Fruit fly (Drosophila melanogaster): ENCODE data around the gene CG8773.

Gene CG8773

dm6 chr3R:13305318-13305899 lies 10.9 kb downstream of the CG8773 start (continued):
- TF ChIP-seq CG4820 (GFP tag; optimal IDR thresholded peaks at IDR 0.05) (peak; percentile 36), Abd-B (GFP tag; optimal IDR thresholded peaks at IDR 0.05) (peak; percentile 12), CG9727 (GFP tag; optimal IDR thresholded peaks at IDR 0.05) (peak; percentile 57), CG13424 (tag; optimal IDR thresholded peaks at IDR 0.05) (peak; percentile 66), wdn (GFP tag; IDR thresholded peaks at IDR 0.05) (no peak), ind (GFP tag; optimal IDR thresholded peaks at IDR 0.05) (peak; percentile 32), D19B (GFP tag; optimal IDR thresholded peaks at IDR 0.05) (no peak), corto (GFP tag; optimal IDR thresholded peaks at IDR 0.05) (peak; percentile 17), croc (GFP tag; conservative IDR thresholded peaks at IDR 0.05) (peak; percentile 13; the same call in 1 of the 3 replicates), Oli (tag; optimal IDR thresholded peaks at IDR 0.05) (peak; percentile 53), zf30C (GFP tag; optimal IDR thresholded peaks at IDR 0.05) (no peak), CG14710 (tag; optimal IDR thresholded peaks at IDR 0.05) (peak; percentile 87), CG17328 (GFP tag; IDR thresholded peaks at IDR 0.05) (no peak), Gsc (GFP tag; IDR thresholded peaks at IDR 0.05) (no peak), sens (GFP tag) (peak; percentile 83), CG6654 (GFP tag; optimal IDR thresholded peaks at IDR 0.05) (peak; percentile 35), sim (GFP tag; IDR thresholded peaks at IDR 0.05) (no peak), maf-S (GFP tag; optimal IDR thresholded peaks at IDR 0.05) (no peak), Spps (tag; optimal IDR thresholded peaks at IDR 0.05) (peak; percentile 52), CG13894 (tag; optimal IDR thresholded peaks at IDR 0.05) (no peak), CG8281 (tag; optimal IDR thresholded peaks at IDR 0.05) (no peak), CG10431 (GFP tag; optimal IDR thresholded peaks at IDR 0.05) (peak; percentile 62), CG11085 (GFP tag; IDR thresholded peaks at IDR 0.05) (no peak), wek (GFP tag; optimal IDR thresholded peaks at IDR 0.05) (no peak), CG33557 (GFP tag; optimal IDR thresholded peaks at IDR 0.05) (peak; percentile 60), Drgx (GFP tag; IDR thresholded peaks at IDR 0.05) (peak; percentile 39; the same call in 1 of the 2 replicates), CoRest (tag; optimal IDR thresholded peaks at IDR 0.05) (peak; percentile 72), CG10959 (GFP tag; IDR thresholded peaks at IDR 0.05) (no peak), Eip74EF (GFP tag; optimal IDR thresholded peaks at IDR 0.05) (peak in 1 of 2 experiments; percentile 45), HLH4C (GFP tag; IDR thresholded peaks at IDR 0.05; ENCODE audit: partially characterized antibody) (no peak), dmrt99B (tag; optimal IDR thresholded peaks at IDR 0.05) (peak; percentile 68), grn (GFP tag; optimal IDR thresholded peaks at IDR 0.05) (no peak), gsb-n (tag; optimal IDR thresholded peaks at IDR 0.05) (peak; percentile 73), gcm2 (GFP tag; optimal IDR thresholded peaks at IDR 0.05) (no peak), CG5180 (GFP tag; optimal IDR thresholded peaks at IDR 0.05) (peak; percentile 22), emc (GFP tag; optimal IDR thresholded peaks at IDR 0.05) (no peak), Gug (GFP tag; IDR thresholded peaks at IDR 0.05) (no peak), CG9437 (GFP tag; optimal IDR thresholded peaks at IDR 0.05) (peak; percentile 48), CG8924 (tag; optimal IDR thresholded peaks at IDR 0.05) (peak; percentile 55), seq (GFP tag; IDR thresholded peaks at IDR 0.05) (0 out of 2 replicates have a peak, but pooled peaks have one; percentile 26), unpg (GFP tag; optimal IDR thresholded peaks at IDR 0.05) (peak; percentile 52), ATbp (GFP tag; optimal IDR thresholded peaks at IDR 0.05) (peak; percentile 28), CG6254 (GFP tag; optimal IDR thresholded peaks at IDR 0.05) (peak; percentile 52), trh (GFP tag; optimal IDR thresholded peaks at IDR 0.05) (no peak), Hr39 (optimal IDR thresholded peaks at IDR 0.05) (no peak), Sry-δ (GFP tag; optimal IDR thresholded peaks at IDR 0.05) (no peak), eyg (GFP tag; optimal IDR thresholded peaks at IDR 0.05) (no peak), gce (GFP tag; IDR thresholded peaks at IDR 0.05) (no peak), tap (tag; optimal IDR thresholded peaks at IDR 0.05) (peak; percentile 27), en (GFP tag; optimal IDR thresholded peaks at IDR 0.05) (no peak)

Data from whole organism, embryonic.